Worm (Caenorhabditis elegans): ENCODE results near the gene F43C9.2.

ce11 chrX:4749080-4749479 is 34.3 kb upstream of the F43C9.2 start, which contains the start of gene lon-2:
- no peak for TF ChIP-seq lin-39 (tag; optimal IDR thresholded peaks at IDR 0.05)
- TF ChIP-seq unc-62 (GFP tag; optimal IDR thresholded peaks at IDR 0.05): no peak
- no peak for TF ChIP-seq mdl-1 (tag; optimal IDR thresholded peaks at IDR 0.05)
- no peak for TF ChIP-seq lsy-12 (tag; optimal IDR thresholded peaks at IDR 0.05)
- no peak for TF ChIP-seq elt-3 (tag; optimal IDR thresholded peaks at IDR 0.05)
- no peak for TF ChIP-seq pha-4 (tag; optimal IDR thresholded peaks at IDR 0.05)
- no peak for TF ChIP-seq lin-15B (tag; optimal IDR thresholded peaks at IDR 0.05)
- no peak for TF ChIP-seq nhr-76 (tag; optimal IDR thresholded peaks at IDR 0.05)
- no peak for TF ChIP-seq nhr-77 (tag; optimal IDR thresholded peaks at IDR 0.05)
- TF ChIP-seq nhr-25 (tag; optimal IDR thresholded peaks at IDR 0.05): no peak

Data from whole organism, L3 larva.